Fruit fly (Drosophila melanogaster) whole organism, embryonic: Measurements from ENCODE around the gene CG10470.

Source experiments
- Aef1 ChIP-seq: fragments of 200-800 bp; sonication (Bioruptor generic); IDR thresholded peaks from 3 replicates; pipeline ENCODE4 v1.3.6; 2022; ENCODE audit warnings: missing biosample characterization, missing genetic modification characterization
- Atf3 ChIP-seq: fragments of 200-800 bp; sonication (Bioruptor generic); optimal IDR thresholded peaks from 3 replicates; lab custom pipeline; 2016; ENCODE audit warnings: missing biosample characterization, missing genetic modification characterization
- Atf6 ChIP-seq: fragments of 200-800 bp; sonication (Bioruptor generic); IDR thresholded peaks from 2 replicates; pipeline ENCODE4 v1.3.6; 2022; ENCODE audit warnings: missing biosample characterization, missing genetic modification characterization
- Awh ChIP-seq: fragments of 200-800 bp; sonication (Bioruptor generic); IDR thresholded peaks from 2 replicates; pipeline ENCODE4, ENCODE4 v1.3.6; 2022; ENCODE audit warnings: missing biosample characterization, missing genetic modification characterization
- CG10147 ChIP-seq: fragments of 200-800 bp; sonication (Bioruptor generic); optimal IDR thresholded peaks from 2 replicates; lab custom pipeline; 2019; ENCODE audit warnings: missing biosample characterization, mild to moderate bottlenecking, missing genetic modification characterization, moderate library complexity
- CG10274 ChIP-seq: fragments of 200-800 bp; sonication (Bioruptor generic); optimal IDR thresholded peaks from 3 replicates; lab custom pipeline; 2017; ENCODE audit warnings: missing biosample characterization, mild to moderate bottlenecking, missing genetic modification characterization
- CG11398 ChIP-seq: fragments of 200-800 bp; sonication (Bioruptor generic); optimal IDR thresholded peaks from 2 replicates; lab custom pipeline; 2016; ENCODE audit warnings: missing biosample characterization, missing genetic modification characterization
- CG11504 ChIP-seq: fragments of 200-800 bp; sonication (Bioruptor generic); optimal IDR thresholded peaks from 3 replicates; lab custom pipeline; 2019; ENCODE audit warnings: missing biosample characterization, mild to moderate bottlenecking, missing genetic modification characterization, moderate library complexity
- CG11723 ChIP-seq: fragments of 200-800 bp; sonication (Bioruptor generic); optimal IDR thresholded peaks from 2 replicates; lab custom pipeline; 2017; ENCODE audit warnings: missing biosample characterization, mild to moderate bottlenecking, missing genetic modification characterization
- CG12299 ChIP-seq: fragments of 200-800 bp; sonication (Bioruptor generic); optimal IDR thresholded peaks from 2 replicates; lab custom pipeline; 2018; ENCODE audit warnings: missing biosample characterization, mild to moderate bottlenecking, missing genetic modification characterization
- CG13424 ChIP-seq: fragments of 200-800 bp; sonication (Bioruptor generic); optimal IDR thresholded peaks from 2 replicates; lab custom pipeline; 2019; ENCODE audit warnings: missing biosample characterization, mild to moderate bottlenecking, missing genetic modification characterization, moderate library complexity
- CG14860 ChIP-seq: fragments of 200-800 bp; sonication (Bioruptor generic); IDR thresholded peaks from 3 replicates; pipeline ENCODE4 v1.3.6; 2022; ENCODE audit warnings: missing biosample characterization, missing genetic modification characterization; ENCODE audit not compliant: partially characterized antibody
- CG1529 ChIP-seq: fragments of 200-800 bp; sonication (Bioruptor generic); optimal IDR thresholded peaks from 3 replicates; lab custom pipeline; 2018; ENCODE audit warnings: missing biosample characterization, missing genetic modification characterization
- CG15601 ChIP-seq: fragments of 200-800 bp; sonication (Bioruptor generic); optimal IDR thresholded peaks from 3 replicates; lab custom pipeline; 2019; ENCODE audit warnings: missing biosample characterization, mild to moderate bottlenecking, missing genetic modification characterization, moderate library complexity
- CG17829 ChIP-seq: fragments of 200-800 bp; optimal IDR thresholded peaks from 2 replicates; lab custom pipeline; 2019; ENCODE audit warnings: missing biosample characterization, mild to moderate bottlenecking, missing genetic modification characterization, moderate library complexity
- CG2678 ChIP-seq: fragments of 200-800 bp; sonication (Bioruptor generic); optimal IDR thresholded peaks from 3 replicates; lab custom pipeline; 2019; ENCODE audit warnings: missing biosample characterization, mild to moderate bottlenecking, missing genetic modification characterization, moderate library complexity
- CG30403 ChIP-seq: fragments of 200-800 bp; sonication (Bioruptor generic); optimal IDR thresholded peaks from 3 replicates; lab custom pipeline; 2016; ENCODE audit warnings: missing biosample characterization, missing genetic modification characterization
- CG32532 ChIP-seq: fragments of 200-800 bp; sonication (Bioruptor generic); IDR thresholded peaks from 2 replicates; pipeline ENCODE4 v1.3.6; 2022; ENCODE audit warnings: missing biosample characterization, missing genetic modification characterization
- CG3838 ChIP-seq: fragments of 200-800 bp; sonication (Bioruptor generic); optimal IDR thresholded peaks from 3 replicates; lab custom pipeline; 2016; ENCODE audit warnings: missing biosample characterization, missing genetic modification characterization
- CG3847 ChIP-seq: fragments of 200-800 bp; sonication (Bioruptor generic); IDR thresholded peaks from 2 replicates; pipeline ENCODE4 v1.3.6; 2022; ENCODE audit warnings: missing biosample characterization, missing genetic modification characterization
- CG6175 ChIP-seq: fragments of 200-800 bp; sonication (Bioruptor generic); IDR thresholded peaks from 3 replicates; pipeline ENCODE4 v1.3.6; 2022; ENCODE audit warnings: missing biosample characterization, missing genetic modification characterization
- Drgx ChIP-seq: fragments of 200-800 bp; sonication (Bioruptor generic); IDR thresholded peaks from 2 replicates; pipeline ENCODE4 v1.3.6; 2022; ENCODE audit warnings: missing biosample characterization, missing genetic modification characterization
- Hey ChIP-seq: fragments of 200-800 bp; sonication (Bioruptor generic); optimal IDR thresholded peaks from 3 replicates; lab custom pipeline; 2018; ENCODE audit warnings: missing biosample characterization, mild to moderate bottlenecking, missing genetic modification characterization
- HmgZ ChIP-seq: fragments of 200-800 bp; sonication (Bioruptor generic); optimal IDR thresholded peaks from 2 replicates; lab custom pipeline; 2018; ENCODE audit warnings: missing biosample characterization, mild to moderate bottlenecking, missing genetic modification characterization
- Hr78 ChIP-seq, 2 experiments: fragments of 200-800 bp in 1 of 2; fragments of >200 bp in 1 of 2; sonication (Bioruptor generic) in 1 of 2; optimal IDR thresholded peaks; 2 replicates each; lab custom pipeline; 2017 to 2019; ENCODE audit warnings: missing biosample characterization in 2 of 2, missing genetic modification characterization in 2 of 2, mild to moderate bottlenecking in 1 of 2, moderate library complexity in 1 of 2
- Hsf ChIP-seq: fragments of 200-800 bp; sonication (Bioruptor generic); optimal IDR thresholded peaks from 3 replicates; lab custom pipeline; 2016; ENCODE audit warnings: missing biosample characterization, missing genetic modification characterization
- Kr ChIP-seq: fragments of 200-800 bp; sonication (Bioruptor generic); optimal IDR thresholded peaks from 2 replicates; lab custom pipeline; 2017; ENCODE audit warnings: missing biosample characterization, mild to moderate bottlenecking, missing genetic modification characterization
- Mrtf ChIP-seq: fragments of 200-800 bp; sonication (Bioruptor generic); IDR thresholded peaks from 3 replicates; pipeline ENCODE4 v1.3.6; 2022; ENCODE audit warnings: missing biosample characterization, missing genetic modification characterization
- NC2α ChIP-seq: fragments of 200-800 bp; sonication (Bioruptor generic); optimal IDR thresholded peaks from 2 replicates; lab custom pipeline; 2016; ENCODE audit warnings: missing biosample characterization, missing genetic modification characterization
- Optix ChIP-seq: fragments of 200-800 bp; sonication (Bioruptor generic); IDR thresholded peaks from 3 replicates; pipeline ENCODE4 v1.3.6; 2022; ENCODE audit warnings: missing biosample characterization, missing genetic modification characterization
- Rx ChIP-seq: fragments of 200-800 bp; sonication (Bioruptor generic); IDR thresholded peaks from 2 replicates; pipeline ENCODE4 v1.3.6; 2022; ENCODE audit warnings: missing biosample characterization, missing genetic modification characterization
- bab2 ChIP-seq: fragments of 200-800 bp; sonication (Bioruptor generic); optimal IDR thresholded peaks from 2 replicates; lab custom pipeline; 2016; ENCODE audit warnings: missing biosample characterization, missing genetic modification characterization
- caup ChIP-seq: fragments of 200-800 bp; sonication (Bioruptor generic); optimal IDR thresholded peaks from 3 replicates; lab custom pipeline; 2017; ENCODE audit warnings: missing biosample characterization, mild to moderate bottlenecking, missing genetic modification characterization, moderate library complexity; ENCODE audit not compliant: severe bottlenecking
- ci ChIP-seq: fragments of 200-800 bp; sonication (Bioruptor generic); IDR thresholded peaks from 3 replicates; pipeline ENCODE4 v1.3.6; 2022; ENCODE audit warnings: missing biosample characterization, missing genetic modification characterization
- crp ChIP-seq, 2 experiments: fragments of 200-800 bp; sonication (Bioruptor generic); optimal IDR thresholded peaks; 2 replicates in 1 of 2; 3 replicates in 1 of 2; lab custom pipeline; 2017; ENCODE audit warnings: missing biosample characterization in 2 of 2, missing genetic modification characterization in 2 of 2, mild to moderate bottlenecking in 1 of 2, moderate library complexity in 1 of 2
- ems ChIP-seq: fragments of 200-800 bp; sonication (Bioruptor generic); optimal IDR thresholded peaks from 3 replicates; lab custom pipeline; 2016; ENCODE audit warnings: missing biosample characterization, missing genetic modification characterization
- gce ChIP-seq: fragments of 200-800 bp; sonication (Bioruptor generic); IDR thresholded peaks from 3 replicates; pipeline ENCODE4 v1.3.6; 2022; ENCODE audit warnings: missing biosample characterization, missing genetic modification characterization
- lbe ChIP-seq: fragments of 200-800 bp; sonication (Bioruptor generic); optimal IDR thresholded peaks from 2 replicates; lab custom pipeline; 2016; ENCODE audit warnings: missing biosample characterization, mild to moderate bottlenecking, missing genetic modification characterization
- lmd ChIP-seq: fragments of 200-800 bp; sonication (Bioruptor generic); IDR thresholded peaks from 2 replicates; pipeline ENCODE4 v1.3.6; 2022; ENCODE audit warnings: missing biosample characterization, missing genetic modification characterization
- mam ChIP-seq: fragments of 200-800 bp; sonication (Bioruptor generic); optimal IDR thresholded peaks from 3 replicates; lab custom pipeline; 2016; ENCODE audit warnings: missing biosample characterization, missing genetic modification characterization
- nerfin-2 ChIP-seq: fragments of 200-800 bp; sonication (Bioruptor generic); IDR thresholded peaks from 2 replicates; pipeline ENCODE4 v1.3.6; 2022; ENCODE audit warnings: missing biosample characterization, missing genetic modification characterization; ENCODE audit not compliant: partially characterized antibody
- oc ChIP-seq: fragments of 200-800 bp; sonication (Bioruptor generic); optimal IDR thresholded peaks from 2 replicates; lab custom pipeline; 2018; ENCODE audit warnings: missing biosample characterization, mild to moderate bottlenecking, missing genetic modification characterization, moderate library complexity
- otp ChIP-seq: fragments of 200-800 bp; sonication (Bioruptor generic); IDR thresholded peaks from 3 replicates; pipeline ENCODE4, ENCODE4 v1.3.6; 2022; ENCODE audit warnings: missing biosample characterization, missing genetic modification characterization
- repo ChIP-seq: fragments of 200-800 bp; sonication (Bioruptor generic); optimal IDR thresholded peaks from 2 replicates; lab custom pipeline; 2016; ENCODE audit warnings: missing biosample characterization, missing genetic modification characterization
- row ChIP-seq: fragments of 200-800 bp; sonication (Bioruptor generic); IDR thresholded peaks from 3 replicates; pipeline ENCODE4 v1.3.6; 2022; ENCODE audit warnings: missing biosample characterization, missing genetic modification characterization
- tin ChIP-seq: fragments of 200-800 bp; sonication (Bioruptor generic); optimal IDR thresholded peaks from 3 replicates; lab custom pipeline; 2016; ENCODE audit warnings: missing biosample characterization, missing genetic modification characterization
- unc-4 ChIP-seq: fragments of 200-800 bp; sonication (Bioruptor generic); IDR thresholded peaks from 2 replicates; pipeline ENCODE4 v1.3.6; 2022; ENCODE audit warnings: missing biosample characterization, missing genetic modification characterization; ENCODE audit not compliant: partially characterized antibody
- vfl ChIP-seq: fragments of 200-800 bp; sonication (Bioruptor generic); optimal IDR thresholded peaks from 2 replicates; lab custom pipeline; 2016; ENCODE audit warnings: missing biosample characterization, missing genetic modification characterization
- vvl ChIP-seq: fragments of 200-800 bp; sonication (Bioruptor generic); IDR thresholded peaks from 2 replicates; pipeline ENCODE4 v1.3.6; 2022; ENCODE audit warnings: missing biosample characterization, missing genetic modification characterization
- wor ChIP-seq: fragments of 200-800 bp; sonication (Bioruptor generic); IDR thresholded peaks from 2 replicates; pipeline ENCODE4 v1.3.6; 2022; ENCODE audit warnings: missing biosample characterization, missing genetic modification characterization

CG10470 gene

dm6 chr2L:19069548-19070145, 20.8 kb downstream of the CG10470 start, which contains the start of gene CG10702 (continued):
- TF ChIP-seq mam (GFP tag; lab: Kevin White, UChicago) (peak; percentile 39), CG11398 (no peak), CG32532 (GFP tag; lab: Robert Waterston, UW) (0 out of 2 replicates have a peak, but pooled peaks have one; percentile 29), lbe (no peak), HmgZ (tag; lab: Kevin White, UChicago) (no peak), NC2α (GFP tag; lab: Kevin White, UChicago) (no peak), CG30403 (GFP tag; lab: Kevin White, UChicago) (no peak), repo (GFP tag; lab: Kevin White, UChicago) (no peak), Mrtf (0 out of 3 replicates have a peak, but pooled peaks have one; percentile 15), tin (no peak), CG12299 (tag; lab: Kevin White, UChicago) (no peak), Atf3 (no peak), lmd (GFP tag; lab: Robert Waterston, UW) (peak; percentile 28), CG17829 (tag; lab: Kevin White, UChicago) (no peak), row (GFP tag; lab: Robert Waterston, UW) (peak; percentile 34; the same call in 1 of the 3 replicates), Hr78 (GFP tag; optimal IDR thresholded peaks at IDR 0.05; lab: Kevin White, UChicago) (no peak), caup (GFP tag; lab: Kevin White, UChicago) (no peak), CG3847 (0 out of 2 replicates have a peak, but pooled peaks have one; percentile 5), oc (tag; lab: Kevin White, UChicago) (no peak), otp (GFP tag; lab: Robert Waterston, UW) (0 out of 3 replicates have a peak, but pooled peaks have one; percentile 19), Kr (no peak), CG3838 (GFP tag; lab: Kevin White, UChicago) (no peak), CG11723 (GFP tag; lab: Kevin White, UChicago) (no peak), CG10147 (no peak), CG13424 (tag; lab: Kevin White, UChicago) (no peak), CG2678 (tag; lab: Kevin White, UChicago) (no peak), ems (GFP tag; lab: Kevin White, UChicago) (peak; percentile 15), unc-4 (GFP tag; lab: Robert Waterston, UW) (no peak), ci (GFP tag; lab: Robert Waterston, UW) (no peak; the same call in 2 of the 3 replicates), CG14860 (GFP tag; lab: Robert Waterston, UW) (no peak), bab2 (no peak), wor (GFP tag; lab: Robert Waterston, UW) (no peak), Hsf (no peak), CG10274 (GFP tag; lab: Kevin White, UChicago) (no peak), vfl (GFP tag; lab: Kevin White, UChicago) (no peak), Atf6 (GFP tag; lab: Robert Waterston, UW) (no peak), crp (GFP tag; optimal IDR thresholded peaks at IDR 0.05; lab: Kevin White, UChicago) (no peak), CG1529 (GFP tag; lab: Kevin White, UChicago) (no peak), Rx (0 out of 2 replicates have a peak, but pooled peaks have one; percentile 6), vvl (GFP tag; lab: Robert Waterston, UW) (no peak), CG15601 (tag; lab: Kevin White, UChicago) (no peak), Hey (no peak), CG11504 (peak; percentile 42), nerfin-2 (no peak), gce (GFP tag; lab: Robert Waterston, UW) (no peak), Optix (GFP tag; lab: Robert Waterston, UW) (no peak), CG6175 (no peak), Drgx (GFP tag; lab: Robert Waterston, UW) (peak; percentile 33; the same call in 1 of the 2 replicates), Awh (GFP tag; lab: Robert Waterston, UW) (no peak), Aef1 (no peak)
